Worm (Caenorhabditis elegans): ENCODE measurements around the gene pcrg-1.

The pcrg-1 gene

DNA sequence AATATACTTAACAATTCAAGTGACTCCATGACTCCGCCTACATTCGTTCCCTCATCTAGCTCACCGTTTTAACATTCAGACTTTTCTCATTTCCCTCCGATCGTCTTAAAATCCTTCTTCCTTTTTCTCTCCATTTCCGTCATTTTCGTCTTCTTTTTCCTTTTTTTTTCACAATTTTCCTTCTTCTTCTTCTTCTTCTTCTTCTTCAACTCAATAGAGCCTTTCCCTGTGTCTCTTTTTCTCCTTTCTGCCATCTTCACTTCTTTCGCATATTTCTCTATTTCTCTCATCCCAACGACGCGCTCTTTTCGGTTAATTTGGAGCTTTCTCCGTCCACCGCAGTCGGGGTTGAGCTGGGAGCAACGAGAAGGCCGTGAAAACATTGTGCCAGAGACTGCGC lies 17.7 kb upstream of the pcrg-1 start:
- TF ChIP-seq nhr-129 (tag; optimal IDR thresholded peaks at IDR 0.05) (peak; percentile 12), lsy-2 (tag; optimal IDR thresholded peaks at IDR 0.05) (peak in 1 of 2 experiments; percentile 40), zag-1 (tag; optimal IDR thresholded peaks at IDR 0.05) (no peak), C34F6.9 (tag; optimal IDR thresholded peaks at IDR 0.05) (peak; percentile 64), F13H6.1 (tag; optimal IDR thresholded peaks at IDR 0.05) (peak; percentile 18), nhr-77 (tag; optimal IDR thresholded peaks at IDR 0.05) (no peak), lin-11 (tag; optimal IDR thresholded peaks at IDR 0.05) (peak; percentile 31), crh-2 (tag; optimal IDR thresholded peaks at IDR 0.05) (peak; percentile 31), unc-55 (GFP tag; optimal IDR thresholded peaks at IDR 0.05) (peak; percentile 50), gmeb-1 (tag; optimal IDR thresholded peaks at IDR 0.05) (no peak)

DNA sequence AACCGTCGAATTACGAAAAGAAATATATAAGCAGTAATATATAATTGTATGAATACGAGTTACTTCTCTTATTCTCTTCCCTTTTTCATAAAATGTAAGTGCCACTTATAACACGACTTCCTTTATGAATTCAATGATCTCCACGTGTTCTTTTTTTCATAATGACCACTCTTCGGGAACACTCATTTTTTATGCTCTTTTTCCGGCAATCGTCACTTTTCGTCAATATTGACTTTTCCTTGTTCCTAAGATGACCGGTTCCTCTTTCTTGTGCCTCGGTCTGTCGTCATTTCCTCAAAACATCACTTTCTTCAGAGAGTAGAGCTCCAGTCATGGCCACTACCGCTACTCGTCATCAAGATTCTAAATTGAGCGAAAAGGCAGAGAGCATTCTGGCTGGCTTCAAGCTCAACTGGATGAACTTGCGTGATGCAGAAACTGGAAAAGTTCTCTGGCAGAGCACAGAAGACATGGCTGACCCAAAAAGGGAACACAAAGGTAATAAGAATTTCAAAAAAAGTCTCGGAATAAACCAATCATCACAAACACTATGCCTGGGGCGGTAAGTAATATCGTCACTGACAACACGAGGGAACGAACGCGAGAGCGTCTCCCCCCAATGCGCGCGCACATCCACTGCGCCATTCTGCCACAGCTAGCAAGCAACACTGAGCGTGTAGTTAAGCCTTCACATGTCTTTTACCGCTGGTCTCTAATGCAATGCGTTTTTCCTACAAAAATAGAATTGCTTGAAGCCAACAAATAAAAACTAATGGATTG lies 16.7 kb upstream of the pcrg-1 start, which contains the start of gene pdl-1:
pdl-1 (plus strand) TSS at position 309 of the 780 bp plus-strand sequence.
- TF ChIP-seq crh-2 (tag; optimal IDR thresholded peaks at IDR 0.05) (peak; percentile 35), lsy-2 (tag; optimal IDR thresholded peaks at IDR 0.05) (peak; percentile 7 to 61), nhr-237 (tag; optimal IDR thresholded peaks at IDR 0.05) (no peak), unc-55 (GFP tag; optimal IDR thresholded peaks at IDR 0.05) (peak; percentile 74), mdl-1 (tag; optimal IDR thresholded peaks at IDR 0.05) (peak in 1 of 2 experiments; percentile 30), fos-1 (tag; optimal IDR thresholded peaks at IDR 0.05) (peak; percentile 54), nhr-11 (tag; optimal IDR thresholded peaks at IDR 0.05) (no peak), alr-1 (tag; optimal IDR thresholded peaks at IDR 0.05) (no peak), nhr-10 (tag; optimal IDR thresholded peaks at IDR 0.05) (no peak), lin-11 (tag; optimal IDR thresholded peaks at IDR 0.05) (peak; percentile 81), unc-39 (tag; optimal IDR thresholded peaks at IDR 0.05) (no peak), R02D3.7 (tag; optimal IDR thresholded peaks at IDR 0.05) (no peak), lin-13 (GFP tag; optimal IDR thresholded peaks at IDR 0.05) (peak; percentile 73), sem-4 (tag; optimal IDR thresholded peaks at IDR 0.05) (peak; percentile 56), sma-9 (GFP tag; optimal IDR thresholded peaks at IDR 0.05) (peak; percentile 84), sma-9 (tag; optimal IDR thresholded peaks at IDR 0.05) (no peak), ztf-11 (tag; optimal IDR thresholded peaks at IDR 0.05) (no peak), nhr-77 (tag; optimal IDR thresholded peaks at IDR 0.05) (no peak), nhr-21 (tag; optimal IDR thresholded peaks at IDR 0.05) (peak; percentile 74), ZK546.5 (tag; optimal IDR thresholded peaks at IDR 0.05) (no peak), mbf-1 (tag; optimal IDR thresholded peaks at IDR 0.05) (no peak), ztf-4 (tag; optimal IDR thresholded peaks at IDR 0.05) (peak; percentile 60), nhr-25 (tag; optimal IDR thresholded peaks at IDR 0.05) (no peak), peb-1 (tag; optimal IDR thresholded peaks at IDR 0.05) (no peak), F13H6.1 (tag; optimal IDR thresholded peaks at IDR 0.05) (peak; percentile 65), gmeb-1 (tag; optimal IDR thresholded peaks at IDR 0.05) (peak; percentile 68), ama-1 (optimal IDR thresholded peaks at IDR 0.05) (no peak), elt-1 (tag; optimal IDR thresholded peaks at IDR 0.05) (no peak), zag-1 (tag; optimal IDR thresholded peaks at IDR 0.05) (peak; percentile 15), dmd-4 (tag; optimal IDR thresholded peaks at IDR 0.05) (no peak), snpc-4 (tag; optimal IDR thresholded peaks at IDR 0.05) (peak; percentile 22), mab-5 (tag; optimal IDR thresholded peaks at IDR 0.05) (peak; percentile 56), nhr-129 (tag; optimal IDR thresholded peaks at IDR 0.05) (peak; percentile 76), elt-3 (tag; optimal IDR thresholded peaks at IDR 0.05) (no peak), ceh-16 (tag; optimal IDR thresholded peaks at IDR 0.05) (peak; percentile 41), sma-3 (GFP tag; optimal IDR thresholded peaks at IDR 0.05) (peak; percentile 55), Y55F3AM.14 (GFP tag; optimal IDR thresholded peaks at IDR 0.05) (peak; percentile 63), egl-27 (tag; optimal IDR thresholded peaks at IDR 0.05) (peak; percentile 31), blmp-1 (tag; optimal IDR thresholded peaks at IDR 0.05; ENCODE audit: insufficient read depth) (peak; percentile 25), C34F6.9 (tag; optimal IDR thresholded peaks at IDR 0.05) (peak; percentile 67)

DNA sequence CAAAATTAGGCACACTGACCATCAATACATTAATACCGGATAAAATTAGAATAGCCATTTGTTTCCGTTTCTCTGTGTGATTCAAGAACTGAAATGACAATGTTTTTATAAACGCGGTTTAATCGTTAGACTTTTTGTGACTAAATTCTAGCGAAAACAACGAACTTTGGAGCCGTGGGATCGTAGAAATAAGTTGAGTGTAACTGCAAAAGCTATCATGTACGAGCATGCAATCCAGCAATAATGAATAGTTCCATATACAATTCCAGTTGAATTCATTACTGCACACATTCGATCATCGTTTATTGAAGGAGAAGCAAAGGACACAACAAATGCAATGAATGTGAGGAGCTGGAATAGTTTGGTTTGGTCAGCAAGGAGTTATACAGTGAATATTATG lies 14.2 kb upstream of the pcrg-1 start:
- no peak for TF ChIP-seq Y55F3AM.14 (GFP tag; optimal IDR thresholded peaks at IDR 0.05)
- no peak for TF ChIP-seq ama-1 (optimal IDR thresholded peaks at IDR 0.05)
- TF ChIP-seq peb-1 (tag; optimal IDR thresholded peaks at IDR 0.05), result no peak
- no peak for TF ChIP-seq nhr-23 (tag; optimal IDR thresholded peaks at IDR 0.05)
